6 worm cellular contexts compared by ENCODE assay signal in the genomic region with DNA sequence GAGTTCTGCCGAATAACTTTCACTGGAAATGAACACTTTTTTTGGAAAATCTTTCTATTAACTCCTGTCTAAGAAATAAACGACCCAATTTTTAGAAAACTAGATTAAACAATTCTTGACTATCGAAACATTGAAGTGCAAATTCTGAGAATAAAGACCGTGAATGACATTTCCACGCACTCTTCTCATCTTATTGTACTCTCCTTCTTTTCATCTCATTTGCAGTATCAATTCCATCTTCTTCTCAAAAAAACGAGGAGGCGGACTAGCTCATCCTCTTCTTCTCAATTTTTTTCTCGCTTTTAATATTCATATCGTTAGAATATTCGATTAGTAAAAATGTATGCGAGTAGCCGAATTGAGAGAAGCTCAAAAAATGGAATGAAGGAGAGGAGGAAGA.
A peak's percentile ranks its signal among the peaks of the same experiment; 100 is the strongest.
TF ChIP-seq lines count a peak whose summit lies in the region.

No protein-coding gene starts in this region.

TF ChIP-seq in whole organism, L1 larva, 84 proteins besides CTCF, POLR2A, EP300 and RAD21 (continues in another document):
- TF ChIP-seq unc-86 (tag; optimal IDR thresholded peaks at IDR 0.05; lab: Kevin White, UChicago) (peak; percentile 58), nhr-47 (tag; optimal IDR thresholded peaks at IDR 0.05; lab: Kevin White, UChicago) (peak; percentile 56), vab-15 (tag; optimal IDR thresholded peaks at IDR 0.05; lab: Kevin White, UChicago) (no peak), xbp-1 (tag; optimal IDR thresholded peaks at IDR 0.05; lab: Kevin White, UChicago) (peak; percentile 8), dsc-1 (tag; optimal IDR thresholded peaks at IDR 0.05; lab: Kevin White, UChicago) (peak; percentile 91), ceh-90 (tag; optimal IDR thresholded peaks at IDR 0.05; lab: Kevin White, UChicago) (no peak), nhr-237 (tag; optimal IDR thresholded peaks at IDR 0.05; lab: Kevin White, UChicago) (no peak), lin-13 (GFP tag; optimal IDR thresholded peaks at IDR 0.05; lab: Kevin White, UChicago) (no peak), lsy-2 (tag; optimal IDR thresholded peaks at IDR 0.05; lab: Kevin White, UChicago) (peak; percentile 13 to 24), C34B4.2 (tag; optimal IDR thresholded peaks at IDR 0.05; lab: Kevin White, UChicago) (no peak), fkh-8 (tag; optimal IDR thresholded peaks at IDR 0.05; lab: Kevin White, UChicago) (peak; percentile 28), ceh-8 (GFP tag; optimal IDR thresholded peaks at IDR 0.05; lab: Kevin White, UChicago) (no peak), pag-3 (tag; optimal IDR thresholded peaks at IDR 0.05; lab: Kevin White, UChicago; ENCODE audit: borderline replicate concordance, insufficient read depth) (no peak), fos-1 (tag; optimal IDR thresholded peaks at IDR 0.05; lab: Kevin White, UChicago) (no peak)

TF ChIP-seq in whole organism, L2 larva, 48 proteins besides CTCF, POLR2A, EP300 and RAD21 (continues in another document):
- TF ChIP-seq mbf-1 (tag; optimal IDR thresholded peaks at IDR 0.05; lab: Kevin White, UChicago) (no peak), lin-11 (tag; optimal IDR thresholded peaks at IDR 0.05; lab: Kevin White, UChicago) (no peak), egl-27 (tag; optimal IDR thresholded peaks at IDR 0.05; lab: Kevin White, UChicago) (no peak), nhr-11 (tag; optimal IDR thresholded peaks at IDR 0.05; lab: Kevin White, UChicago) (no peak), lsy-2 (tag; optimal IDR thresholded peaks at IDR 0.05; lab: Kevin White, UChicago) (peak in 1 of 2 experiments; percentile 21), F13H6.1 (tag; optimal IDR thresholded peaks at IDR 0.05; lab: Kevin White, UChicago) (peak; percentile 15), gmeb-1 (tag; optimal IDR thresholded peaks at IDR 0.05; lab: Kevin White, UChicago) (no peak), C34F6.9 (tag; optimal IDR thresholded peaks at IDR 0.05; lab: Kevin White, UChicago) (peak; percentile 49), nhr-129 (tag; optimal IDR thresholded peaks at IDR 0.05; lab: Kevin White, UChicago) (no peak), nhr-21 (tag; optimal IDR thresholded peaks at IDR 0.05; lab: Kevin White, UChicago) (no peak), zag-1 (tag; optimal IDR thresholded peaks at IDR 0.05; lab: Kevin White, UChicago) (no peak), mdl-1 (tag; optimal IDR thresholded peaks at IDR 0.05; lab: Kevin White, UChicago) (no peak), nhr-23 (tag; optimal IDR thresholded peaks at IDR 0.05; lab: Kevin White, UChicago) (no peak), ZK546.5 (tag; optimal IDR thresholded peaks at IDR 0.05; lab: Kevin White, UChicago) (no peak), nhr-77 (tag; optimal IDR thresholded peaks at IDR 0.05; lab: Kevin White, UChicago) (no peak), dmd-4 (tag; optimal IDR thresholded peaks at IDR 0.05; lab: Kevin White, UChicago) (no peak)

TF ChIP-seq in whole organism, L4 larva, 104 proteins besides CTCF, POLR2A, EP300 and RAD21:
- peak; percentile 15 for TF ChIP-seq nhr-48 (tag; optimal IDR thresholded peaks at IDR 0.05; lab: Kevin White, UChicago)
- TF ChIP-seq ces-1 (GFP tag; optimal IDR thresholded peaks at IDR 0.05; lab: Kevin White, UChicago), result peak; percentile 61
- no peak for TF ChIP-seq nhr-6 (tag; optimal IDR thresholded peaks at IDR 0.05; lab: Kevin White, UChicago)
- TF ChIP-seq lsy-2 (tag; optimal IDR thresholded peaks at IDR 0.05; lab: Kevin White, UChicago), result peak in 1 of 2 experiments; percentile 12
- TF ChIP-seq nhr-102 (tag; optimal IDR thresholded peaks at IDR 0.05; lab: Kevin White, UChicago), result peak; percentile 23
- peak; percentile 5 for TF ChIP-seq mes-2 (tag; optimal IDR thresholded peaks at IDR 0.05; lab: Kevin White, UChicago; ENCODE audit: poor library complexity, severe bottlenecking)
- TF ChIP-seq snpc-1.2 (GFP tag; IDR thresholded peaks at IDR 0.05; lab: Robert Waterston, UW), result no peak

TF ChIP-seq in whole organism, late embryonic, 69 proteins besides CTCF, POLR2A, EP300 and RAD21:
- TF ChIP-seq elt-2 (tag; optimal IDR thresholded peaks at IDR 0.05; lab: Kevin White, UChicago), result no peak
- TF ChIP-seq unc-3 (GFP tag; conservative IDR thresholded peaks at IDR 0.05; lab: Robert Waterston, UW), result no peak
- no peak for TF ChIP-seq unc-3 (tag; optimal IDR thresholded peaks at IDR 0.05; lab: Kevin White, UChicago)
- no peak for TF ChIP-seq nhr-11 (tag; optimal IDR thresholded peaks at IDR 0.05; lab: Kevin White, UChicago)
- TF ChIP-seq unc-42 (tag; optimal IDR thresholded peaks at IDR 0.05; lab: Kevin White, UChicago), result peak; percentile 42
- no peak for TF ChIP-seq madf-2 (tag; optimal IDR thresholded peaks at IDR 0.05; lab: Kevin White, UChicago)
- no peak for TF ChIP-seq ref-2 (tag; optimal IDR thresholded peaks at IDR 0.05; lab: Kevin White, UChicago)
- TF ChIP-seq pat-9 (tag; optimal IDR thresholded peaks at IDR 0.05; lab: Kevin White, UChicago), result no peak
- no peak for TF ChIP-seq hlh-8 (tag; optimal IDR thresholded peaks at IDR 0.05; lab: Kevin White, UChicago)
- TF ChIP-seq K02D7.2 (tag; optimal IDR thresholded peaks at IDR 0.05; lab: Kevin White, UChicago), result no peak

TF ChIP-seq in whole organism, mixed stage, embryonic, 35 proteins besides CTCF, POLR2A, EP300 and RAD21:
- TF ChIP-seq sptf-1 (tag; optimal IDR thresholded peaks at IDR 0.05; lab: Kevin White, UChicago), result no peak
- peak; percentile 25 for TF ChIP-seq ces-1 (GFP tag; optimal IDR thresholded peaks at IDR 0.05; lab: Kevin White, UChicago)
- TF ChIP-seq tbx-8 (GFP tag; optimal IDR thresholded peaks at IDR 0.05; lab: Kevin White, UChicago), result no peak
- TF ChIP-seq ham-2 (GFP tag; optimal IDR thresholded peaks at IDR 0.05; lab: Kevin White, UChicago), result no peak
- no peak for TF ChIP-seq unc-62 (GFP tag; optimal IDR thresholded peaks at IDR 0.05; lab: Kevin White, UChicago)
- TF ChIP-seq nhr-28 (tag; optimal IDR thresholded peaks at IDR 0.05; lab: Kevin White, UChicago), result no peak

TF ChIP-seq in whole organism, young adult, 124 proteins besides CTCF, POLR2A, EP300 and RAD21:
- TF ChIP-seq repo-1 (tag; optimal IDR thresholded peaks at IDR 0.05; lab: Kevin White, UChicago) (peak; percentile 23), Y53F4B.3 (GFP tag; IDR thresholded peaks at IDR 0.05; lab: Robert Waterston, UW) (no peak), lag-1 (GFP tag; IDR thresholded peaks at IDR 0.05; lab: Robert Waterston, UW) (no peak), hsf-1 (GFP tag; IDR thresholded peaks at IDR 0.05; lab: Robert Waterston, UW) (0 out of 2 replicates have a peak, but pooled peaks have one; percentile 25), madf-3 (GFP tag; IDR thresholded peaks at IDR 0.05; lab: Robert Waterston, UW) (no peak), let-526 (GFP tag; IDR thresholded peaks at IDR 0.05; lab: Robert Waterston, UW) (no peak)
